Fruit fly (Drosophila melanogaster): ENCODE data around the gene Myo28B1.

- TF ChIP-seq Clk (GFP tag; optimal IDR thresholded peaks at IDR 0.05) (no peak), Hr96 (GFP tag; optimal IDR thresholded peaks at IDR 0.05) (no peak), ovo (GFP tag; optimal IDR thresholded peaks at IDR 0.05) (no peak), cic (GFP tag; optimal IDR thresholded peaks at IDR 0.05) (no peak), Mnt (GFP tag; optimal IDR thresholded peaks at IDR 0.05) (no peak), CG14711 (tag; optimal IDR thresholded peaks at IDR 0.05) (no peak), Crg-1 (GFP tag; optimal IDR thresholded peaks at IDR 0.05) (no peak), toe (GFP tag; optimal IDR thresholded peaks at IDR 0.05) (no peak), kay (GFP tag; ENCODE audit: borderline replicate concordance) (no peak), CG33017 (tag; optimal IDR thresholded peaks at IDR 0.05) (no peak), pad (GFP tag; optimal IDR thresholded peaks at IDR 0.05) (no peak), CG12768 (GFP tag; optimal IDR thresholded peaks at IDR 0.05) (no peak), CG7045 (GFP tag; optimal IDR thresholded peaks at IDR 0.05) (no peak)
Measured at dm6 chr2L:7710580-7710979, 44.7 kb downstream of the Myo28B1 start, which contains the start of gene Ntl.
